Fruit fly (Drosophila melanogaster) whole organism, embryonic: ENCODE data around the gene CG6927.

Source experiments
- CG10209 ChIP-seq: fragments of 200-800 bp; sonication (Bioruptor generic); optimal IDR thresholded peaks from 3 replicates; lab custom pipeline; 2017; ENCODE audit warnings: missing biosample characterization, mild to moderate bottlenecking, missing genetic modification characterization, missing genetic modification reagents
- CG10267 ChIP-seq: fragments of 200-800 bp; sonication (Bioruptor generic); optimal IDR thresholded peaks from 2 replicates; lab custom pipeline; 2018; ENCODE audit warnings: missing biosample characterization, mild to moderate bottlenecking, missing genetic modification characterization, moderate library complexity
- CG10654 ChIP-seq: fragments of 200-800 bp; sonication (Bioruptor generic); optimal IDR thresholded peaks from 2 replicates; lab custom pipeline; 2016; ENCODE audit warnings: missing biosample characterization, missing genetic modification characterization
- CG11093 ChIP-seq: fragments of 200-800 bp; sonication (Bioruptor generic); IDR thresholded peaks from 3 replicates; pipeline ENCODE4 v1.3.6; 2022; ENCODE audit warnings: missing biosample characterization, missing genetic modification characterization
- CG12391 ChIP-seq: fragments of 200-800 bp; sonication (Bioruptor generic); optimal IDR thresholded peaks from 3 replicates; lab custom pipeline; 2018; ENCODE audit warnings: missing biosample characterization, mild to moderate bottlenecking, missing genetic modification characterization, moderate library complexity
- CG1529 ChIP-seq: fragments of 200-800 bp; sonication (Bioruptor generic); optimal IDR thresholded peaks from 3 replicates; lab custom pipeline; 2018; ENCODE audit warnings: missing biosample characterization, missing genetic modification characterization
- CG31388 ChIP-seq: fragments of 200-800 bp; sonication (Bioruptor generic); optimal IDR thresholded peaks from 2 replicates; lab custom pipeline; 2016; ENCODE audit warnings: missing biosample characterization, missing genetic modification characterization
- CG33213 ChIP-seq: fragments of 200-800 bp; sonication (Bioruptor generic); optimal IDR thresholded peaks from 3 replicates; lab custom pipeline; 2016; ENCODE audit warnings: missing biosample characterization, missing genetic modification characterization
- CG5180 ChIP-seq: fragments of 200-800 bp; sonication (Bioruptor generic); optimal IDR thresholded peaks from 3 replicates; lab custom pipeline; 2017; ENCODE audit warnings: missing biosample characterization, missing genetic modification characterization, mild to moderate bottlenecking, moderate library complexity, missing genetic modification reagents
- CG6175 ChIP-seq: fragments of 200-800 bp; sonication (Bioruptor generic); IDR thresholded peaks from 3 replicates; pipeline ENCODE4 v1.3.6; 2022; ENCODE audit warnings: missing biosample characterization, missing genetic modification characterization
- CG6689 ChIP-seq: fragments of 200-800 bp; sonication (Bioruptor generic); IDR thresholded peaks from 2 replicates; pipeline ENCODE4 v1.3.6; 2022; ENCODE audit warnings: missing biosample characterization, missing genetic modification characterization
- CG7357 ChIP-seq: fragments of 200-800 bp; sonication (Bioruptor generic); IDR thresholded peaks from 3 replicates; pipeline ENCODE4 v1.3.6; 2022; ENCODE audit warnings: missing biosample characterization, missing genetic modification characterization
- CG8359 ChIP-seq: fragments of 200-800 bp; sonication (Bioruptor generic); optimal IDR thresholded peaks from 2 replicates; lab custom pipeline; 2017; ENCODE audit warnings: missing biosample characterization, mild to moderate bottlenecking, missing genetic modification characterization, borderline replicate concordance
- CG8765 ChIP-seq: fragments of 200-800 bp; sonication (Bioruptor generic); IDR thresholded peaks from 2 replicates; pipeline ENCODE4 v1.3.6; 2022; ENCODE audit warnings: missing biosample characterization, missing genetic modification characterization
- CHES-1-like ChIP-seq: fragments of 200-800 bp; sonication (Bioruptor generic); optimal IDR thresholded peaks from 2 replicates; lab custom pipeline; 2016; ENCODE audit warnings: missing biosample characterization, missing genetic modification characterization
- CTCF ChIP-seq: fragments of 200-800 bp; sonication (Bioruptor generic); optimal IDR thresholded peaks from 2 replicates; lab custom pipeline; 2017; ENCODE audit warnings: missing biosample characterization, mild to moderate bottlenecking, missing genetic modification characterization, moderate library complexity
- Dip2 ChIP-seq: fragments of 200-800 bp; sonication (Bioruptor generic); IDR thresholded peaks from 2 replicates; pipeline ENCODE4 v1.3.6; 2022; ENCODE audit warnings: missing biosample characterization, missing genetic modification characterization
- E2f1 ChIP-seq: fragments of 200-800 bp; sonication (Bioruptor generic); IDR thresholded peaks from 2 replicates; pipeline ENCODE4 v1.3.6; 2022; ENCODE audit warnings: missing biosample characterization, missing genetic modification characterization
- Elba2 ChIP-seq: fragments of 200-800 bp; sonication (Bioruptor generic); optimal IDR thresholded peaks from 3 replicates; lab custom pipeline; 2016; ENCODE audit warnings: missing biosample characterization, missing genetic modification characterization
- Fer1 ChIP-seq: fragments of 200-800 bp; sonication (Bioruptor generic); optimal IDR thresholded peaks from 2 replicates; lab custom pipeline; 2017; ENCODE audit warnings: missing biosample characterization, mild to moderate bottlenecking, missing genetic modification characterization
- Hmx ChIP-seq: fragments of 200-800 bp; sonication (Bioruptor generic); optimal IDR thresholded peaks from 2 replicates; lab custom pipeline; 2016; ENCODE audit warnings: missing biosample characterization, missing genetic modification characterization
- MBD-R2 ChIP-seq: fragments of 200-800 bp; sonication (Bioruptor generic); IDR thresholded peaks from 2 replicates; pipeline ENCODE4 v1.3.6; 2022; ENCODE audit warnings: missing biosample characterization, missing genetic modification characterization
- Mad ChIP-seq: fragments of 200-800 bp; sonication (Bioruptor generic); optimal IDR thresholded peaks from 2 replicates; lab custom pipeline; 2016; ENCODE audit warnings: missing biosample characterization, missing genetic modification characterization
- Neu2 ChIP-seq: fragments of 200-800 bp; sonication (Bioruptor generic); optimal IDR thresholded peaks from 3 replicates; lab custom pipeline; 2016; ENCODE audit warnings: missing biosample characterization, missing genetic modification characterization, borderline replicate concordance
- Oaz ChIP-seq: fragments of 200-800 bp; sonication (Bioruptor generic); IDR thresholded peaks from 2 replicates; pipeline ENCODE4 v1.3.6; 2022; ENCODE audit warnings: missing biosample characterization, missing genetic modification characterization
- Opbp ChIP-seq: fragments of 200-800 bp; sonication (Bioruptor generic); IDR thresholded peaks from 3 replicates; pipeline ENCODE4 v1.3.6; 2022; ENCODE audit warnings: missing biosample characterization, missing genetic modification characterization; ENCODE audit not compliant: partially characterized antibody
- Poxn ChIP-seq: fragments of 200-800 bp; sonication (Bioruptor generic); IDR thresholded peaks from 2 replicates; pipeline ENCODE4 v1.3.6; 2022; ENCODE audit warnings: missing biosample characterization, missing genetic modification characterization
- Stat92E ChIP-seq, 3 experiments: fragments of >200 bp in 2 of 3; fragments of 200-800 bp in 1 of 3; sonication (Bioruptor generic) in 1 of 3; optimal IDR thresholded peaks; 2 replicates each; lab custom pipeline; 2017 to 2019; ENCODE audit warnings: missing biosample characterization in 3 of 3, missing genetic modification characterization in 3 of 3, mild to moderate bottlenecking in 1 of 3, moderate library complexity in 1 of 3
- az2 ChIP-seq: fragments of 200-800 bp; sonication (Bioruptor generic); optimal IDR thresholded peaks from 3 replicates; lab custom pipeline; 2016; ENCODE audit warnings: missing biosample characterization, missing genetic modification characterization
- bab2 ChIP-seq: fragments of 200-800 bp; sonication (Bioruptor generic); optimal IDR thresholded peaks from 2 replicates; lab custom pipeline; 2016; ENCODE audit warnings: missing biosample characterization, missing genetic modification characterization
- cg ChIP-seq: fragments of 200-800 bp; sonication (Bioruptor generic); optimal IDR thresholded peaks from 3 replicates; lab custom pipeline; 2019; ENCODE audit warnings: missing biosample characterization, mild to moderate bottlenecking, missing genetic modification characterization, moderate library complexity
- corto ChIP-seq: fragments of 200-800 bp; sonication (Bioruptor generic); optimal IDR thresholded peaks from 2 replicates; lab custom pipeline; 2016; ENCODE audit warnings: missing biosample characterization, mild to moderate bottlenecking, missing genetic modification characterization, moderate library complexity
- dimm ChIP-seq: fragments of 200-800 bp; sonication (Bioruptor generic); IDR thresholded peaks from 2 replicates; pipeline ENCODE4 v1.3.6; 2022; ENCODE audit warnings: missing biosample characterization, missing genetic modification characterization
- ems ChIP-seq: fragments of 200-800 bp; sonication (Bioruptor generic); optimal IDR thresholded peaks from 3 replicates; lab custom pipeline; 2016; ENCODE audit warnings: missing biosample characterization, missing genetic modification characterization
- en ChIP-seq: fragments of 200-800 bp; sonication (Bioruptor generic); optimal IDR thresholded peaks from 2 replicates; lab custom pipeline; 2016; ENCODE audit warnings: missing biosample characterization, missing genetic modification characterization
- ewg ChIP-seq: fragments of 200-800 bp; sonication (Bioruptor generic); optimal IDR thresholded peaks from 3 replicates; lab custom pipeline; 2017; ENCODE audit warnings: mild to moderate bottlenecking, missing biosample characterization, missing genetic modification reagents, missing genetic modification characterization
- gce ChIP-seq: fragments of 200-800 bp; sonication (Bioruptor generic); IDR thresholded peaks from 3 replicates; pipeline ENCODE4 v1.3.6; 2022; ENCODE audit warnings: missing biosample characterization, missing genetic modification characterization
- ham ChIP-seq: fragments of 200-800 bp; sonication (Bioruptor generic); IDR thresholded peaks from 2 replicates; pipeline ENCODE4 v1.3.6; 2022; ENCODE audit warnings: missing biosample characterization, missing genetic modification characterization
- insv ChIP-seq, 2 experiments: fragments of 200-800 bp; sonication (Bioruptor generic); optimal IDR thresholded peaks; 3 replicates each; lab custom pipeline; 2016 to 2018; ENCODE audit warnings: missing biosample characterization in 2 of 2, missing genetic modification characterization in 2 of 2
- jing ChIP-seq: fragments of 200-800 bp; sonication (Bioruptor generic); optimal IDR thresholded peaks from 2 replicates; lab custom pipeline; 2018; ENCODE audit warnings: missing biosample characterization, mild to moderate bottlenecking, missing genetic modification characterization
- ken ChIP-seq: fragments of 200-800 bp; sonication (Bioruptor generic); IDR thresholded peaks from 3 replicates; pipeline ENCODE4 v1.3.6; 2022; ENCODE audit warnings: missing biosample characterization, missing genetic modification characterization
- lola ChIP-seq, 3 experiments: fragments of >200 bp in 2 of 3; fragments of 200-800 bp in 1 of 3; sonication (Bioruptor generic) in 1 of 3; optimal IDR thresholded peaks; 2 replicates each; lab custom pipeline; 2017 to 2019; ENCODE audit warnings: missing biosample characterization in 3 of 3, missing genetic modification characterization in 3 of 3, mild to moderate bottlenecking in 1 of 3, moderate library complexity in 1 of 3
- phol ChIP-seq: fragments of 200-800 bp; sonication (Bioruptor generic); optimal IDR thresholded peaks from 3 replicates; lab custom pipeline; 2018; ENCODE audit warnings: missing biosample characterization, mild to moderate bottlenecking, missing genetic modification characterization, moderate library complexity
- pita ChIP-seq: fragments of 200-800 bp; sonication (Bioruptor generic); optimal IDR thresholded peaks from 2 replicates; lab custom pipeline; 2017; ENCODE audit warnings: missing biosample characterization, mild to moderate bottlenecking, missing genetic modification characterization
- ro ChIP-seq: fragments of 200-800 bp; sonication (Bioruptor generic); IDR thresholded peaks from 2 replicates; pipeline ENCODE4 v1.3.6; 2022; ENCODE audit warnings: missing biosample characterization, missing genetic modification characterization
- sima ChIP-seq: fragments of 200-800 bp; sonication (Bioruptor generic); optimal IDR thresholded peaks from 2 replicates; lab custom pipeline; 2016; ENCODE audit warnings: missing biosample characterization, missing genetic modification characterization
- sisA ChIP-seq: fragments of 200-800 bp; sonication (Bioruptor generic); IDR thresholded peaks from 2 replicates; pipeline ENCODE4 v1.3.6; 2022; ENCODE audit warnings: missing biosample characterization, missing genetic modification characterization
- tup ChIP-seq: fragments of 200-800 bp; sonication (Bioruptor generic); optimal IDR thresholded peaks from 2 replicates; lab custom pipeline; 2016; ENCODE audit warnings: missing biosample characterization, mild to moderate bottlenecking, missing genetic modification characterization, moderate library complexity
- wdn ChIP-seq: fragments of 200-800 bp; sonication (Bioruptor generic); IDR thresholded peaks from 2 replicates; pipeline ENCODE4 v1.3.6; 2022; ENCODE audit warnings: missing biosample characterization, missing genetic modification characterization
- yki ChIP-seq: fragments of >200 bp; optimal IDR thresholded peaks from 3 replicates; lab custom pipeline; 2018

CG6927 gene

dm6 chrX:4930100-4931010 lies 23.7 kb downstream of the CG6927 start (continued):
- TF ChIP-seq Elba2 (GFP tag; lab: Kevin White, UChicago) (no peak), ems (GFP tag; lab: Kevin White, UChicago) (peak; percentile 55), Hmx (no peak), dimm (no peak), cg (GFP tag; lab: Kevin White, UChicago) (peak; percentile 93), wdn (GFP tag; lab: Robert Waterston, UW) (no peak), jing (GFP tag; lab: Kevin White, UChicago) (no peak), CTCF (peak; percentile 47), CG10209 (GFP tag; lab: Kevin White, UChicago) (peak; percentile 36), sisA (GFP tag; lab: Robert Waterston, UW) (no peak), yki (lab: Kevin White, UChicago) (no peak), gce (GFP tag; lab: Robert Waterston, UW) (no peak), tup (GFP tag; lab: Kevin White, UChicago) (no peak), Neu2 (GFP tag; lab: Kevin White, UChicago) (no peak), CG8765 (GFP tag; lab: Robert Waterston, UW) (no peak), az2 (peak; percentile 15), Oaz (GFP tag; lab: Robert Waterston, UW) (no peak), pita (GFP tag; lab: Kevin White, UChicago) (no peak), Stat92E (GFP tag; optimal IDR thresholded peaks at IDR 0.05; lab: Kevin White, UChicago) (no peak), lola (GFP tag; optimal IDR thresholded peaks at IDR 0.05; lab: Kevin White, UChicago) (no peak), Fer1 (GFP tag; lab: Kevin White, UChicago) (peak; percentile 59), Mad (peak; percentile 9), MBD-R2 (GFP tag; lab: Robert Waterston, UW) (no peak), CG33213 (GFP tag; lab: Kevin White, UChicago) (peak; percentile 74), CG6175 (GFP tag; lab: Robert Waterston, UW) (no peak), CG10267 (tag; lab: Kevin White, UChicago) (peak; percentile 92), CG6689 (GFP tag; lab: Robert Waterston, UW) (no peak), E2f1 (GFP tag; lab: Robert Waterston, UW) (no peak), CHES-1-like (GFP tag; lab: Kevin White, UChicago) (peak; percentile 51), Poxn (no peak), insv (GFP tag; optimal IDR thresholded peaks at IDR 0.05; lab: Kevin White, UChicago) (peak in 1 of 2 experiments; percentile 44), CG10654 (GFP tag; lab: Kevin White, UChicago) (peak; percentile 29), bab2 (GFP tag; lab: Kevin White, UChicago) (peak; percentile 18), phol (tag; lab: Kevin White, UChicago) (peak; percentile 34), sima (GFP tag; lab: Kevin White, UChicago) (no peak), CG1529 (no peak), Dip2 (GFP tag; lab: Robert Waterston, UW) (no peak), CG8359 (GFP tag; lab: Kevin White, UChicago) (no peak), ken (GFP tag; lab: Robert Waterston, UW) (no peak), ham (no peak), ewg (GFP tag; lab: Kevin White, UChicago) (peak; percentile 31), CG31388 (GFP tag; lab: Kevin White, UChicago) (no peak), corto (GFP tag; lab: Kevin White, UChicago) (no peak), Opbp (no peak), en (GFP tag; lab: Kevin White, UChicago) (no peak), CG7357 (GFP tag; lab: Robert Waterston, UW) (no peak), CG5180 (GFP tag; lab: Kevin White, UChicago) (peak; percentile 45), CG12391 (peak; percentile 46), ro (GFP tag; lab: Robert Waterston, UW) (no peak), CG11093 (GFP tag; lab: Robert Waterston, UW) (no peak)
